Worm (Caenorhabditis elegans) whole organism, L4 larva: ENCODE data around the gene add-2.

Experiments used
- ctbp-1 ChIP-seq: fragments of 200-800 bp; sonication (Bioruptor generic); IDR thresholded peaks from 2 replicates; pipeline ENCODE4 v1.3.6; 2022; ENCODE audit warnings: missing genetic modification reagents, missing genetic modification characterization, missing compliant biosample characterization
- nhr-11 ChIP-seq: fragments of 150-350 bp; optimal IDR thresholded peaks from 2 replicates; lab custom pipeline; 2014; ENCODE audit warnings: missing biosample characterization, missing genetic modification characterization
- snpc-4 ChIP-seq: fragments of 150-350 bp; optimal IDR thresholded peaks from 2 replicates; lab custom pipeline; 2014; ENCODE audit warnings: missing biosample characterization, missing genetic modification characterization
- zag-1 ChIP-seq: fragments of 150-350 bp; optimal IDR thresholded peaks from 2 replicates; lab custom pipeline; 2014; ENCODE audit warnings: missing biosample characterization, missing genetic modification characterization

DNA sequence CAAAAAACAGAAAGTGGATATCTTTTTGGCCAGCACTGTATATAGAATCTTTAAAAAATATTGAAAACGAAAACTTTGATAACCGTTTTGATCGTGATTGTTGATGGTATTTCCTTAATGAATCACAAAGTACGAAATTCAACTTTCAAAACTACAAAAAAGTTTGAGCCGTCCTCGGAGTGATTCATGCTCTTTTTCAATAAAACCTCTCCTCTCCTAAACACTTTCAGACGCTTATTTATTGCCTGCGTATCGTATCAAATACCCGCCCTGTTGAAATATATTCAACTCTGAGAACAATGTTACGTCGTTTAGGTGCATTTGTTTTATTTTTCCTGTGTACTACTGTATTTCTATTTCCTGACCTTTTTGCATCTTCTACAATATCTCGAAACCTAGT lies 7.7 kb upstream of the add-2 start:
- TF ChIP-seq zag-1 (tag; lab: Kevin White, UChicago) (no peak), ctbp-1 (GFP tag; lab: Robert Waterston, UW) (no peak), snpc-4 (tag; lab: Kevin White, UChicago) (no peak), nhr-11 (tag; lab: Kevin White, UChicago) (no peak)
